Worm (Caenorhabditis elegans) whole organism, L4/young adult: ENCODE data around the gene tpk-1.

Experiments used
- W03F9.2 ChIP-seq: fragments of 150-350 bp; optimal IDR thresholded peaks from 2 replicates; lab custom pipeline; 2014; ENCODE audit warnings: missing biosample characterization, missing genetic modification characterization
- dao-5 ChIP-seq: sonication (generic microtip); optimal IDR thresholded peaks from 2 replicates; lab custom pipeline; 2016; ENCODE audit warnings: missing genotype, missing genetic modification characterization, moderate library complexity, missing compliant biosample characterization
- him-1 ChIP-seq: sonication (generic microtip); optimal IDR thresholded peaks from 2 replicates; lab custom pipeline; 2016; ENCODE audit warnings: missing genotype, missing genetic modification reagents, missing genetic modification characterization, missing compliant biosample characterization

tpk-1 gene

DNA sequence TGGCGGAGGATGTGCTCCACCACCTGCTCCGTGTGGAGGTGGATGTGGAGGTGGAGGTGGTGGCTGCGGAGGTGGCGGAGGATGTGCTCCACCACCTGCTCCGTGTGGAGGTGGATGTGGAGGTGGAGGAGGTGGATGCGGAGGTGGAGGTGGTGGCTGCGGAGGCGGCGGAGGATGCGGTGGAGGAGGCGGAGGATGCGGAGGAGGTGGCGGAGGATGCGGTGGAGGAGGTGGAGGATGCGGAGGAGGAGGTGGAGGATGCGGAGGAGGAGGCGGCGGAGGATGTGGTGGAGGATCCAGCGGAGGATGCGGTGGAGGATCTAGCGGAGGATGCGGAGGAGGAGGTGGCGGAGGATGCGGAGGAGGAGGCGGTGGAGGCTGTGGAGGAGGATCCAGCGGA, 50.5 kb downstream of the tpk-1 start:
- TF ChIP-seq him-1 (no peak), W03F9.2 (tag; lab: Kevin White, UChicago) (no peak), dao-5 (tag; lab: Kevin White, UChicago) (no peak)
